Fruit fly (Drosophila melanogaster) whole organism, prepupa: ENCODE measurements around the gene CG11698.
A peak's percentile ranks its signal among the peaks of the same experiment; 100 is the strongest.

Experiments used
- Blimp-1 ChIP-seq: fragments of 200-800 bp; sonication (Bioruptor generic); optimal IDR thresholded peaks from 3 replicates; lab custom pipeline; 2017; ENCODE audit warnings: missing biosample characterization, missing genetic modification characterization, mild to moderate bottlenecking, moderate library complexity, missing genetic modification reagents
- CG10631 ChIP-seq: fragments of 200-800 bp; sonication (Bioruptor generic); optimal IDR thresholded peaks from 2 replicates; lab custom pipeline; 2016; ENCODE audit warnings: missing biosample characterization, missing genetic modification characterization
- CG10669 ChIP-seq: fragments of 200-800 bp; sonication (Bioruptor generic); optimal IDR thresholded peaks from 3 replicates; lab custom pipeline; 2018; ENCODE audit warnings: missing biosample characterization, mild to moderate bottlenecking, missing genetic modification characterization, moderate library complexity
- CG11294 ChIP-seq: fragments of 200-800 bp; sonication (Bioruptor generic); IDR thresholded peaks from 2 replicates; pipeline ENCODE4 v1.3.6; 2022; ENCODE audit warnings: missing biosample characterization, missing genetic modification characterization
- CG11762 ChIP-seq: fragments of 200-800 bp; sonication (Bioruptor generic); optimal IDR thresholded peaks from 3 replicates; lab custom pipeline; 2016; ENCODE audit warnings: missing biosample characterization, missing genetic modification characterization; ENCODE audit not compliant: insufficient read depth
- CG11902 ChIP-seq: fragments of 200-800 bp; sonication (Bioruptor generic); optimal IDR thresholded peaks from 3 replicates; lab custom pipeline; 2016; ENCODE audit warnings: missing biosample characterization, missing genetic modification characterization
- CG15336 ChIP-seq: fragments of 200-800 bp; sonication (Bioruptor generic); IDR thresholded peaks from 2 replicates; pipeline ENCODE4 v1.3.6; 2022; ENCODE audit warnings: missing biosample characterization, missing genetic modification characterization
- CG1621 ChIP-seq: fragments of 200-800 bp; sonication (Bioruptor generic); optimal IDR thresholded peaks from 3 replicates; lab custom pipeline; 2018; ENCODE audit warnings: missing biosample characterization, mild to moderate bottlenecking, missing genetic modification characterization
- CG3032 ChIP-seq: fragments of 200-800 bp; optimal IDR thresholded peaks from 2 replicates; lab custom pipeline; 2019; ENCODE audit warnings: missing biosample characterization, mild to moderate bottlenecking, missing genetic modification characterization, moderate library complexity
- CG31627 ChIP-seq: fragments of 200-800 bp; sonication (Bioruptor generic); optimal IDR thresholded peaks from 3 replicates; lab custom pipeline; 2016; ENCODE audit warnings: missing biosample characterization, missing genetic modification characterization
- CG32006 ChIP-seq: fragments of 200-800 bp; sonication (Bioruptor generic); optimal IDR thresholded peaks from 3 replicates; lab custom pipeline; 2017; ENCODE audit warnings: missing biosample characterization, mild to moderate bottlenecking, missing genetic modification characterization
- CG3919 ChIP-seq: fragments of 200-800 bp; sonication (Bioruptor generic); optimal IDR thresholded peaks from 3 replicates; lab custom pipeline; 2016; ENCODE audit warnings: missing biosample characterization, missing genetic modification characterization
- CG4318 ChIP-seq: fragments of 200-800 bp; sonication (Bioruptor generic); optimal IDR thresholded peaks from 3 replicates; lab custom pipeline; 2017; ENCODE audit warnings: missing biosample characterization, mild to moderate bottlenecking, missing genetic modification characterization
- CG6163 ChIP-seq: fragments of 200-800 bp; sonication (Bioruptor generic); IDR thresholded peaks from 3 replicates; pipeline ENCODE4 v1.3.6; 2022; ENCODE audit warnings: missing biosample characterization, missing genetic modification characterization
- CG6792 ChIP-seq: fragments of 200-800 bp; sonication (Bioruptor generic); optimal IDR thresholded peaks from 3 replicates; lab custom pipeline; 2016; ENCODE audit warnings: missing biosample characterization, missing genetic modification characterization
- CG6808 ChIP-seq: fragments of 200-800 bp; sonication (Bioruptor generic); optimal IDR thresholded peaks from 3 replicates; lab custom pipeline; 2017; ENCODE audit warnings: missing biosample characterization, missing genetic modification characterization, mild to moderate bottlenecking, moderate library complexity, missing genetic modification reagents
- CG6854 ChIP-seq: fragments of 200-800 bp; sonication (Bioruptor generic); optimal IDR thresholded peaks from 2 replicates; lab custom pipeline; 2017; ENCODE audit warnings: missing biosample characterization, mild to moderate bottlenecking, missing genetic modification characterization
- CG7368 ChIP-seq: fragments of 200-800 bp; sonication (Bioruptor generic); optimal IDR thresholded peaks from 3 replicates; lab custom pipeline; 2016; ENCODE audit warnings: missing biosample characterization, missing genetic modification characterization
- CG8119 ChIP-seq: fragments of 200-800 bp; sonication (Bioruptor generic); IDR thresholded peaks from 3 replicates; pipeline ENCODE4 v1.3.6; 2022; ENCODE audit warnings: missing biosample characterization, missing genetic modification characterization
- CG8319 ChIP-seq: fragments of 200-800 bp; sonication (Bioruptor generic); optimal IDR thresholded peaks from 3 replicates; lab custom pipeline; 2016; ENCODE audit warnings: missing biosample characterization, missing genetic modification characterization
- CG8632 ChIP-seq: fragments of 200-800 bp; sonication (Bioruptor generic); optimal IDR thresholded peaks from 3 replicates; lab custom pipeline; 2016; ENCODE audit warnings: missing biosample characterization, missing genetic modification characterization
- CG9139 ChIP-seq: fragments of 200-800 bp; sonication (Bioruptor generic); optimal IDR thresholded peaks from 3 replicates; lab custom pipeline; 2017; ENCODE audit warnings: missing biosample characterization, mild to moderate bottlenecking, missing genetic modification characterization
- Eip75B ChIP-seq: fragments of 200-800 bp; sonication (Bioruptor generic); optimal IDR thresholded peaks from 3 replicates; lab custom pipeline; 2016; ENCODE audit warnings: missing biosample characterization, missing genetic modification characterization
- Eip78C ChIP-seq: fragments of 200-800 bp; sonication (Bioruptor generic); peaks from one replicate; lab custom pipeline; 2016; ENCODE audit warnings: missing biosample characterization, missing genetic modification characterization
- Eip93F ChIP-seq: fragments of 200-800 bp; sonication (Bioruptor generic); optimal IDR thresholded peaks from 2 replicates; lab custom pipeline; 2016; ENCODE audit warnings: missing biosample characterization, mild to moderate bottlenecking, missing genetic modification characterization
- Ets21C ChIP-seq: fragments of 200-800 bp; sonication (Bioruptor generic); optimal IDR thresholded peaks from 3 replicates; lab custom pipeline; 2016; ENCODE audit warnings: missing biosample characterization, missing genetic modification characterization
- Ets96B ChIP-seq: fragments of 200-800 bp; optimal IDR thresholded peaks from 2 replicates; lab custom pipeline; 2019; ENCODE audit warnings: missing biosample characterization, mild to moderate bottlenecking, missing genetic modification characterization, moderate library complexity
- Hr39 ChIP-seq: fragments of 200-800 bp; sonication (Bioruptor generic); optimal IDR thresholded peaks from 2 replicates; lab custom pipeline; 2016; ENCODE audit warnings: missing biosample characterization, missing genetic modification characterization
- Hr4 ChIP-seq: fragments of 200-800 bp; sonication (Bioruptor generic); optimal IDR thresholded peaks from 3 replicates; lab custom pipeline; 2016; ENCODE audit warnings: missing biosample characterization, missing genetic modification characterization
- OdsH ChIP-seq: fragments of 200-800 bp; sonication (Bioruptor generic); optimal IDR thresholded peaks from 3 replicates; lab custom pipeline; 2016; ENCODE audit warnings: missing biosample characterization, missing genetic modification characterization
- Smox ChIP-seq: fragments of 200-800 bp; sonication (Bioruptor generic); optimal IDR thresholded peaks from 3 replicates; lab custom pipeline; 2016; ENCODE audit warnings: missing biosample characterization, missing genetic modification characterization
- Sox14 ChIP-seq: fragments of 200-800 bp; sonication (Bioruptor generic); optimal IDR thresholded peaks from 3 replicates; lab custom pipeline; 2016; ENCODE audit warnings: missing biosample characterization, missing genetic modification characterization
- Sox15 ChIP-seq: fragments of 200-800 bp; sonication (Bioruptor generic); optimal IDR thresholded peaks from 3 replicates; lab custom pipeline; 2016; ENCODE audit warnings: missing biosample characterization, missing genetic modification characterization
- achi ChIP-seq: fragments of 200-800 bp; sonication (Bioruptor generic); optimal IDR thresholded peaks from 3 replicates; lab custom pipeline; 2016; ENCODE audit warnings: missing biosample characterization, missing genetic modification characterization
- acj6 ChIP-seq: fragments of 200-800 bp; sonication (Bioruptor generic); optimal IDR thresholded peaks from 3 replicates; lab custom pipeline; 2016; ENCODE audit warnings: missing biosample characterization, missing genetic modification characterization
- cyc ChIP-seq: fragments of 200-800 bp; sonication (Bioruptor generic); optimal IDR thresholded peaks from 3 replicates; lab custom pipeline; 2016; ENCODE audit warnings: missing biosample characterization, missing genetic modification characterization
- dac ChIP-seq: fragments of 200-800 bp; sonication (Bioruptor generic); optimal IDR thresholded peaks from 2 replicates; lab custom pipeline; 2017; ENCODE audit warnings: missing biosample characterization, mild to moderate bottlenecking, missing genetic modification characterization
- dsx ChIP-seq: fragments of 200-800 bp; optimal IDR thresholded peaks from 3 replicates; lab custom pipeline; 2019; ENCODE audit warnings: missing biosample characterization, mild to moderate bottlenecking, missing genetic modification characterization, moderate library complexity; ENCODE audit not compliant: poor library complexity, severe bottlenecking
- eg ChIP-seq: fragments of 200-800 bp; sonication (Bioruptor generic); IDR thresholded peaks from 3 replicates; pipeline ENCODE4 v1.3.6; 2022; ENCODE audit warnings: missing biosample characterization, missing genetic modification characterization
- fd59A ChIP-seq: fragments of 200-800 bp; sonication (Bioruptor generic); optimal IDR thresholded peaks from 2 replicates; lab custom pipeline; 2017; ENCODE audit warnings: missing biosample characterization, mild to moderate bottlenecking, missing genetic modification characterization, missing genetic modification reagents
- fkh ChIP-seq: fragments of 200-800 bp; sonication (Bioruptor generic); optimal IDR thresholded peaks from 3 replicates; lab custom pipeline; 2017; ENCODE audit warnings: missing biosample characterization, mild to moderate bottlenecking, missing genetic modification characterization, moderate library complexity
- lz ChIP-seq: fragments of 200-800 bp; sonication (Bioruptor generic); optimal IDR thresholded peaks from 3 replicates; lab custom pipeline; 2016; ENCODE audit warnings: missing biosample characterization, missing genetic modification characterization
- pdm3 ChIP-seq: fragments of 200-800 bp; sonication (Bioruptor generic); optimal IDR thresholded peaks from 3 replicates; lab custom pipeline; 2016; ENCODE audit warnings: missing biosample characterization, missing genetic modification characterization
- spab ChIP-seq: fragments of 200-800 bp; sonication (Bioruptor generic); optimal IDR thresholded peaks from 2 replicates; lab custom pipeline; 2017; ENCODE audit warnings: missing biosample characterization, mild to moderate bottlenecking, missing genetic modification characterization, missing genetic modification reagents
- svp ChIP-seq: fragments of 200-800 bp; sonication (Bioruptor generic); peaks from one replicate; lab custom pipeline; 2016; ENCODE audit warnings: missing biosample characterization, missing genetic modification characterization
- topi ChIP-seq: fragments of 200-800 bp; sonication (Bioruptor generic); optimal IDR thresholded peaks from 3 replicates; lab custom pipeline; 2016; ENCODE audit warnings: missing biosample characterization, missing genetic modification characterization
- vri ChIP-seq: fragments of 200-800 bp; sonication (Bioruptor generic); optimal IDR thresholded peaks from 3 replicates; lab custom pipeline; 2016; ENCODE audit warnings: missing biosample characterization, mild to moderate bottlenecking, missing genetic modification characterization

CG11698 gene

DNA sequence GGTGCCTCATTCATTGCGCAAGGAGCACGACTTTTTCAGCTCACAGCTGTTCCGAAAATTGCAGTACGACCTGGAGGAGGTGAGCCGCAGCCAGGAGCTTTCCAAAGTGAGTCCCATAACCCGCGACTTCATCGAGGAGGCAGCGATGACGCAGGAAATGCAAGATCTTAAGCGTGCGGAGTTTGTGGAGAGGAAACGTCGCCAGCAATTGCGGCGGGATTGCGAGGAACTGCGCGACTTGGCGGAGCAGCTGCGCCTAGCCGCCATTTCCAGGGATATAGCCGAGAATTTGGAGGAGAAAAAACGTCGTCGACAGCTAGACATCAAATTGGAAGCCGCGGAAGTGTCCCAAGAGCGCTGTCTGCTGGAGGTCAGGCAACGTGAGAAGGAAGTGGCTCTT lies 35.8 kb downstream of the CG11698 start:
- no peak for TF ChIP-seq Eip93F

DNA sequence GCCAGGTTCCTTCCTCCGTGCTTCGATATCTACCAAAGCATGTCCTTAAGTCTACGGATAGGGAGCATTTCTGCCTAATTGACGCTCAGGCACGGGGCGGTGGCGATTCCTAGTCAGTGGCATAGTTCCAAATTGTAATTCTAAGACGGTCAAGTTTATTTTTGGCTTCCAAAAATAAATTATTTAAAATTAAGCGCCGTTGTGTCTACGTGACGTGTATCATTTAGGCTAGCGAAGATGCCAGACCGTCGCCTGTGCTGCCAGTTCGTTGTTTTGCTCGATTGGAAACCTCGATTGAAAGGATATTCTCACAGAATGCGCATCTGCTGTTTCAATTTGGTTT lies 37.1 kb downstream of the CG11698 start:
- TF ChIP-seq fd59A (GFP tag; lab: Kevin White, UChicago) (no peak), dsx (no peak), Sox14 (GFP tag; lab: Kevin White, UChicago) (no peak), CG8319 (GFP tag; lab: Kevin White, UChicago) (peak; percentile 97), Sox15 (GFP tag; lab: Kevin White, UChicago) (no peak), CG11294 (GFP tag; lab: Robert Waterston, UW) (no peak)

DNA sequence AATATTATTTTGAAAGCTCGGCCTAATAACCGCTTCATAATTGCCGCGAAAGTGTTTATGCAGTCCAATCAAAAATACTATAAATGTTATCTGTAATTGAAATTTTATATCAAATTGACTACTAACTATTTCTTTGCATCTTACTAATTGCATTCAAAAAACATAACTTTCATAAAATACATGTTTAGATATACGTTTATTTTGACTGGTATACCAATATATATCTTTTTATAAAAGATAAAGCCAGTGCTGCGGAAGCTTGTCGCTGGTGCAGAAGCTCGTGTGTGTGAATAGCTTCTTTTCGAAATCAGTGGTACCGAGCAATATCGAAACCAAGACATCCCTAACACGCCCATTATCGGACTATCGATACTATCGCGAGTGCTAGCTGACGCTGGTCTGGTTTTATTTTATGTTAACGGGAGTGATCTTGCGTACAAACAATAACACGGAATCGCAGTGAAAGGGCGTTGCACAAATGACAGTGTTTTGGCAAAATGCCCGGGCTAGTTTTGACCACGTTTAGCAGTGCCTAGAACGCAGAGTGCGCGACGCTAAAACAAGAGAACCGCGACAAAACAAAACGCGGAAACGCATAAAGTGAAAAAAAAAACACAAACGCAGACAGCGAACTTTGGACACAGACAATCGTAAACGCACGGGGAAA lies 37.6 kb downstream of the CG11698 start, which contains the start of gene Atg13:
Gene Atg13 (plus strand): TSS at position 367 of the 667 bp plus-strand sequence.
- TF ChIP-seq CG6792 (GFP tag; lab: Kevin White, UChicago): no peak
- TF ChIP-seq CG11902 (GFP tag; lab: Kevin White, UChicago): no peak
- TF ChIP-seq Sox15 (GFP tag; lab: Kevin White, UChicago): no peak
- TF ChIP-seq CG6854 (GFP tag; lab: Kevin White, UChicago): peak; percentile 86
- TF ChIP-seq Sox14 (GFP tag; lab: Kevin White, UChicago): peak; percentile 78
- TF ChIP-seq pdm3 (GFP tag; lab: Kevin White, UChicago): no peak
- no peak for TF ChIP-seq Ets21C
- no peak for TF ChIP-seq achi (GFP tag; lab: Kevin White, UChicago)
- no peak for TF ChIP-seq Eip75B (GFP tag; lab: Kevin White, UChicago)
- peak; percentile 26 for TF ChIP-seq Blimp-1 (GFP tag; lab: Kevin White, UChicago)
- TF ChIP-seq Hr4: no peak
- no peak for TF ChIP-seq spab (GFP tag; lab: Kevin White, UChicago)
- TF ChIP-seq topi (GFP tag; lab: Kevin White, UChicago): no peak
- no peak for TF ChIP-seq CG3919 (GFP tag; lab: Kevin White, UChicago)
- peak; percentile 40 for TF ChIP-seq lz (GFP tag; lab: Kevin White, UChicago)
- TF ChIP-seq CG1621 (tag; lab: Kevin White, UChicago): peak; percentile 72
- TF ChIP-seq Hr39 (GFP tag; lab: Kevin White, UChicago): no peak
- peak; percentile 89 for TF ChIP-seq CG8119
- TF ChIP-seq dsx: no peak
- TF ChIP-seq CG32006 (GFP tag; lab: Kevin White, UChicago): no peak
- peak; percentile 83 for TF ChIP-seq CG8319 (GFP tag; lab: Kevin White, UChicago)
- no peak for TF ChIP-seq dac
- no peak for TF ChIP-seq svp
- TF ChIP-seq CG6808 (GFP tag; lab: Kevin White, UChicago): peak; percentile 92
- TF ChIP-seq CG4318 (GFP tag; lab: Kevin White, UChicago): no peak
- TF ChIP-seq CG11762 (GFP tag; lab: Kevin White, UChicago): peak; percentile 25
- TF ChIP-seq eg (GFP tag; lab: Robert Waterston, UW): no peak; the same call in 2 of the 3 replicates
- TF ChIP-seq fkh (GFP tag; lab: Kevin White, UChicago): no peak
- TF ChIP-seq CG9139: peak; percentile 88
- no peak for TF ChIP-seq CG10631 (GFP tag; lab: Kevin White, UChicago)
- TF ChIP-seq CG7368: no peak
- no peak for TF ChIP-seq acj6 (GFP tag; lab: Kevin White, UChicago)
- peak; percentile 33 for TF ChIP-seq CG31627 (GFP tag; lab: Kevin White, UChicago)
- TF ChIP-seq CG3032: peak; percentile 33
- TF ChIP-seq CG10669 (GFP tag; lab: Kevin White, UChicago): no peak
- peak; percentile 46 for TF ChIP-seq Ets96B (tag; lab: Kevin White, UChicago)
- no peak for TF ChIP-seq CG8632 (GFP tag; lab: Kevin White, UChicago)
- no peak for TF ChIP-seq vri
- peak; percentile 17 for TF ChIP-seq cyc
- TF ChIP-seq Smox (GFP tag; lab: Kevin White, UChicago): no peak
- TF ChIP-seq OdsH (GFP tag; lab: Kevin White, UChicago): no peak
- TF ChIP-seq fd59A (GFP tag; lab: Kevin White, UChicago): no peak
- peak; percentile 78 for TF ChIP-seq CG15336 (GFP tag; lab: Robert Waterston, UW)
- peak; percentile 72 for TF ChIP-seq CG6163 (GFP tag; lab: Robert Waterston, UW)
- peak; percentile 64 for TF ChIP-seq Eip78C
